Worm (Caenorhabditis elegans): ENCODE data around the gene crb-3.

ce11 chrX:9237708-9238107 is 34.1 kb downstream of the crb-3 start:
- TF ChIP-seq rnt-1 (tag; optimal IDR thresholded peaks at IDR 0.05) (no peak), pat-9 (tag; optimal IDR thresholded peaks at IDR 0.05) (no peak), ets-4 (tag; optimal IDR thresholded peaks at IDR 0.05) (no peak), lim-6 (tag; optimal IDR thresholded peaks at IDR 0.05) (no peak), sox-4 (tag; optimal IDR thresholded peaks at IDR 0.05) (no peak), nfya-1 (tag; optimal IDR thresholded peaks at IDR 0.05) (no peak), ceh-9 (tag; optimal IDR thresholded peaks at IDR 0.05) (no peak), tbx-2 (tag; optimal IDR thresholded peaks at IDR 0.05) (no peak), ceh-14 (tag; optimal IDR thresholded peaks at IDR 0.05) (no peak)
